Fruit fly (Drosophila melanogaster): ENCODE measurements around the gene CG33203.
A peak's percentile ranks its signal among the peaks of the same experiment; 100 is the strongest.

Gene CG33203

dm6 chr3R:28888561-28889426 lies 1.3 kb upstream of the CG33203 start (continued):
- peak; percentile 76 for TF ChIP-seq CG6792 (GFP tag; optimal IDR thresholded peaks at IDR 0.05)
- TF ChIP-seq Hr38 (GFP tag; optimal IDR thresholded peaks at IDR 0.05), result no peak
- peak; percentile 19 for TF ChIP-seq fkh (GFP tag; optimal IDR thresholded peaks at IDR 0.05)
- peak; percentile 83 for TF ChIP-seq CG10631 (GFP tag; optimal IDR thresholded peaks at IDR 0.05)
- TF ChIP-seq Eip75B (GFP tag; optimal IDR thresholded peaks at IDR 0.05), result peak; percentile 82
- peak; percentile 33 for TF ChIP-seq spab (GFP tag; optimal IDR thresholded peaks at IDR 0.05)
- TF ChIP-seq Gug (GFP tag; IDR thresholded peaks at IDR 0.05), result peak; percentile 68
- peak; percentile 78 for TF ChIP-seq CG6163 (GFP tag; IDR thresholded peaks at IDR 0.05)
- peak; percentile 78 for TF ChIP-seq topi (GFP tag; optimal IDR thresholded peaks at IDR 0.05)
- peak; percentile 75 for TF ChIP-seq CG3032 (tag; optimal IDR thresholded peaks at IDR 0.05)

dm6 chr3R:28886813-28887212 lies 696 bp downstream of the CG33203 start:
- TF ChIP-seq spab (GFP tag; optimal IDR thresholded peaks at IDR 0.05), result no peak
- no peak for TF ChIP-seq ss (GFP tag; optimal IDR thresholded peaks at IDR 0.05)
- no peak for TF ChIP-seq fkh (GFP tag; optimal IDR thresholded peaks at IDR 0.05)
- no peak for TF ChIP-seq CG11902 (GFP tag; optimal IDR thresholded peaks at IDR 0.05)

- no peak for TF ChIP-seq esn (GFP tag; optimal IDR thresholded peaks at IDR 0.05)
- peak; percentile 100 for TF ChIP-seq svp (GFP tag)
- TF ChIP-seq ss (GFP tag; optimal IDR thresholded peaks at IDR 0.05), result no peak
Measured at dm6 chr3R:28883434-28883833, 4.1 kb downstream of the CG33203 start, which contains the start of gene Nepl21. Nepl21 (plus strand) TSS chr3R:28883693.

dm6 chr3R:28880066-28880842 lies 7.3 kb downstream of the CG33203 start, which contains the start of the genes Nepl19 and Nepl20:
Nepl19 (minus strand) TSS chr3R:28880122.
Nepl20 (plus strand) TSS chr3R:28880792.
- TF ChIP-seq ss (GFP tag; optimal IDR thresholded peaks at IDR 0.05) (peak; percentile 74 to 85), fd85E (GFP tag; optimal IDR thresholded peaks at IDR 0.05) (peak; percentile 56), CG11294 (GFP tag; IDR thresholded peaks at IDR 0.05) (peak; percentile 85), topi (GFP tag; optimal IDR thresholded peaks at IDR 0.05) (peak; percentile 90), cyc (GFP tag; optimal IDR thresholded peaks at IDR 0.05) (peak; percentile 84), Blimp-1 (GFP tag; optimal IDR thresholded peaks at IDR 0.05) (peak; percentile 36), vri (GFP tag; optimal IDR thresholded peaks at IDR 0.05) (peak; percentile 77), Gug (GFP tag; IDR thresholded peaks at IDR 0.05) (peak; percentile 93), acj6 (GFP tag; optimal IDR thresholded peaks at IDR 0.05) (peak; percentile 91), Eip75B (GFP tag; optimal IDR thresholded peaks at IDR 0.05) (peak; percentile 88), Sox15 (GFP tag; optimal IDR thresholded peaks at IDR 0.05) (peak; percentile 76), CG6854 (GFP tag; optimal IDR thresholded peaks at IDR 0.05) (no peak), CG6163 (GFP tag; IDR thresholded peaks at IDR 0.05) (peak; percentile 94), CG9139 (GFP tag; optimal IDR thresholded peaks at IDR 0.05) (peak; percentile 79), CG3919 (GFP tag; optimal IDR thresholded peaks at IDR 0.05) (peak; percentile 90), achi (GFP tag; optimal IDR thresholded peaks at IDR 0.05) (peak; percentile 84), fkh (GFP tag; optimal IDR thresholded peaks at IDR 0.05) (peak; percentile 29), net (GFP tag; optimal IDR thresholded peaks at IDR 0.05) (peak; percentile 89), Hr39 (GFP tag; optimal IDR thresholded peaks at IDR 0.05) (peak; percentile 77), CG1621 (tag; optimal IDR thresholded peaks at IDR 0.05) (peak; percentile 89), CG6808 (GFP tag; optimal IDR thresholded peaks at IDR 0.05) (peak; percentile 85), esn (GFP tag; optimal IDR thresholded peaks at IDR 0.05) (peak; percentile 91), spab (GFP tag; optimal IDR thresholded peaks at IDR 0.05) (peak; percentile 85), pdm3 (GFP tag; optimal IDR thresholded peaks at IDR 0.05) (peak; percentile 92), CG3032 (tag; optimal IDR thresholded peaks at IDR 0.05) (peak; percentile 86), CG15336 (GFP tag; IDR thresholded peaks at IDR 0.05) (peak; percentile 87), eg (GFP tag; IDR thresholded peaks at IDR 0.05) (peak; percentile 94), Met (GFP tag; optimal IDR thresholded peaks at IDR 0.05) (peak; percentile 87), Lpt (GFP tag; optimal IDR thresholded peaks at IDR 0.05) (peak; percentile 79), Ets96B (tag; optimal IDR thresholded peaks at IDR 0.05) (peak; percentile 89), CG8119 (GFP tag; IDR thresholded peaks at IDR 0.05) (peak; percentile 89), CG11762 (GFP tag; optimal IDR thresholded peaks at IDR 0.05; ENCODE audit: insufficient read depth) (peak; percentile 75), CG10631 (GFP tag; optimal IDR thresholded peaks at IDR 0.05) (peak; percentile 86), lz (GFP tag; optimal IDR thresholded peaks at IDR 0.05) (peak; percentile 86), svp (GFP tag) (peak; percentile 99), OdsH (GFP tag; optimal IDR thresholded peaks at IDR 0.05) (peak; percentile 90), CG8632 (GFP tag; optimal IDR thresholded peaks at IDR 0.05) (peak; percentile 82), Hr38 (GFP tag; optimal IDR thresholded peaks at IDR 0.05) (no peak)

Measured in whole organism, prepupa.